Fruit fly (Drosophila melanogaster) whole organism, adult: ENCODE measurements around the gene CG6282.

Experiments
- CG11617 ChIP-seq: fragments of 200-800 bp; sonication (Bioruptor generic); optimal IDR thresholded peaks from 2 replicates; lab custom pipeline; 2017; ENCODE audit warnings: mild to moderate bottlenecking, missing biosample characterization, missing genetic modification reagents, missing genetic modification characterization
- CG12768 ChIP-seq: fragments of 200-800 bp; sonication (Bioruptor generic); optimal IDR thresholded peaks from 2 replicates; lab custom pipeline; 2017; ENCODE audit warnings: missing biosample characterization, missing genetic modification characterization, mild to moderate bottlenecking, moderate library complexity, missing genetic modification reagents
- CG14711 ChIP-seq: fragments of 200-800 bp; sonication (Bioruptor generic); optimal IDR thresholded peaks from 2 replicates; lab custom pipeline; 2018; ENCODE audit warnings: missing biosample characterization, mild to moderate bottlenecking, missing genetic modification characterization, moderate library complexity
- CG1620 ChIP-seq: fragments of 200-800 bp; sonication (Bioruptor generic); optimal IDR thresholded peaks from 2 replicates; lab custom pipeline; 2016; ENCODE audit warnings: missing biosample characterization, missing genetic modification characterization
- CG33017 ChIP-seq: fragments of 200-800 bp; sonication (Bioruptor generic); optimal IDR thresholded peaks from 2 replicates; lab custom pipeline; 2018; ENCODE audit warnings: missing biosample characterization, mild to moderate bottlenecking, missing genetic modification characterization, moderate library complexity
- CG5204 ChIP-seq: fragments of 200-800 bp; sonication (Bioruptor generic); optimal IDR thresholded peaks from 2 replicates; lab custom pipeline; 2016; ENCODE audit warnings: missing biosample characterization, missing genetic modification characterization
- CG7045 ChIP-seq: fragments of 200-800 bp; sonication (Bioruptor generic); optimal IDR thresholded peaks from 2 replicates; lab custom pipeline; 2017; ENCODE audit warnings: missing biosample characterization, mild to moderate bottlenecking, missing genetic modification characterization
- CG7101 ChIP-seq: fragments of 200-800 bp; sonication (Bioruptor generic); optimal IDR thresholded peaks from 2 replicates; lab custom pipeline; 2018; ENCODE audit warnings: missing biosample characterization, mild to moderate bottlenecking, missing genetic modification characterization, moderate library complexity
- Clk ChIP-seq: fragments of 200-800 bp; sonication (Bioruptor generic); optimal IDR thresholded peaks from 2 replicates; lab custom pipeline; 2017; ENCODE audit warnings: missing biosample characterization, missing genetic modification characterization
- Crg-1 ChIP-seq: fragments of 200-800 bp; sonication (Bioruptor generic); optimal IDR thresholded peaks from 2 replicates; lab custom pipeline; 2016; ENCODE audit warnings: missing biosample characterization, missing genetic modification characterization
- Hr96 ChIP-seq: fragments of 200-800 bp; sonication (Bioruptor generic); optimal IDR thresholded peaks from 2 replicates; lab custom pipeline; 2016; ENCODE audit warnings: missing biosample characterization, missing genetic modification characterization
- Mnt ChIP-seq: fragments of 200-800 bp; sonication (Bioruptor generic); optimal IDR thresholded peaks from 2 replicates; lab custom pipeline; 2016; ENCODE audit warnings: missing biosample characterization, mild to moderate bottlenecking, missing genetic modification characterization
- bab1 ChIP-seq: fragments of 200-800 bp; sonication (Bioruptor generic); optimal IDR thresholded peaks from 3 replicates; lab custom pipeline; 2019; ENCODE audit warnings: missing biosample characterization, mild to moderate bottlenecking, missing genetic modification characterization, moderate library complexity
- cic ChIP-seq: fragments of 200-800 bp; sonication (Bioruptor generic); optimal IDR thresholded peaks from 2 replicates; lab custom pipeline; 2017; ENCODE audit warnings: missing biosample characterization, mild to moderate bottlenecking, missing genetic modification characterization, moderate library complexity
- cnc ChIP-seq, 2 experiments: fragments of >200 bp; optimal IDR thresholded peaks; 2 replicates each; lab custom pipeline; 2017
- kay ChIP-seq: fragments of 200-800 bp; sonication (Bioruptor generic); peaks from one replicate; lab custom pipeline; 2016; ENCODE audit warnings: missing biosample characterization, missing genetic modification characterization, borderline replicate concordance
- ovo ChIP-seq: fragments of 200-800 bp; sonication (Bioruptor generic); optimal IDR thresholded peaks from 2 replicates; lab custom pipeline; 2016; ENCODE audit warnings: missing biosample characterization, missing genetic modification characterization
- pad ChIP-seq: fragments of 200-800 bp; sonication (Bioruptor generic); optimal IDR thresholded peaks from 3 replicates; lab custom pipeline; 2017; ENCODE audit warnings: missing biosample characterization, missing genetic modification characterization, mild to moderate bottlenecking, moderate library complexity, missing genetic modification reagents
- tj ChIP-seq: fragments of 200-800 bp; sonication (Bioruptor generic); optimal IDR thresholded peaks from 3 replicates; lab custom pipeline; 2017; ENCODE audit warnings: missing biosample characterization, mild to moderate bottlenecking, missing genetic modification characterization, moderate library complexity
- toe ChIP-seq: fragments of 200-800 bp; sonication (Bioruptor generic); optimal IDR thresholded peaks from 2 replicates; lab custom pipeline; 2016; ENCODE audit warnings: missing biosample characterization, missing genetic modification characterization

CG6282 gene

DNA sequence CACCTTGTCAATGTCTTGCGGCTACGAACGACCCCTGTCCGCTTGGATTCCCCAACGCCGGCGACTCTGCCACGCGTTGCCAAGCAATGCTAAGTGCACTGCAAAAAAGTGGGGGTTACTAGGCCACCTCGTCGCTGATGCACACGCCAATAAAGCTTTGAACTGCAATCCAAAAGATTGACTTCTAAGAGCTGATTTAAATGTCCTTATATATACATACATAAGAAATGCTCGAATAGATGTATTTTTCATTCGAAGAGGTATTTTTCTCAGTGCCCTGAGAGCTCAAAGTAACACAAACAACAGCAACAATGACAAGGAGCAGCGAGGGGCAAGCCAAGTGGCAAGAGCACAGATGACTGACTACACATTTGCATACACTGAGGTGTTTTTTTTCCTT is 3.0 kb downstream of the CG6282 start:
- no peak for TF ChIP-seq bab1
- TF ChIP-seq pad (GFP tag; lab: Kevin White, UChicago): no peak
- no peak for TF ChIP-seq CG33017
- no peak for TF ChIP-seq Crg-1 (GFP tag; lab: Kevin White, UChicago)
- peak; percentile 29 for TF ChIP-seq CG7045 (GFP tag; lab: Kevin White, UChicago)
- no peak for TF ChIP-seq CG14711 (tag; lab: Kevin White, UChicago)
- no peak for TF ChIP-seq Mnt (GFP tag; lab: Kevin White, UChicago)
- TF ChIP-seq ovo (GFP tag; lab: Kevin White, UChicago): no peak
- TF ChIP-seq CG11617 (GFP tag; lab: Kevin White, UChicago): no peak
- no peak for TF ChIP-seq cic (GFP tag; lab: Kevin White, UChicago)
- peak; percentile 17 for TF ChIP-seq CG5204 (GFP tag; lab: Kevin White, UChicago)
- no peak for TF ChIP-seq CG1620 (GFP tag; lab: Kevin White, UChicago)
- TF ChIP-seq toe (GFP tag; lab: Kevin White, UChicago): peak; percentile 2
- no peak for TF ChIP-seq Hr96 (GFP tag; lab: Kevin White, UChicago)
- no peak for TF ChIP-seq Clk
- TF ChIP-seq tj (GFP tag; lab: Kevin White, UChicago): no peak
- TF ChIP-seq CG12768 (GFP tag; lab: Kevin White, UChicago): no peak
- no peak for TF ChIP-seq cnc (optimal IDR thresholded peaks at IDR 0.05; lab: Kevin White, UChicago)

- TF ChIP-seq cnc (optimal IDR thresholded peaks at IDR 0.05; lab: Kevin White, UChicago): no peak
- no peak for TF ChIP-seq toe (GFP tag; lab: Kevin White, UChicago)
- TF ChIP-seq ovo (GFP tag; lab: Kevin White, UChicago): no peak
- TF ChIP-seq CG7045 (GFP tag; lab: Kevin White, UChicago): no peak
- TF ChIP-seq CG14711 (tag; lab: Kevin White, UChicago): no peak
- TF ChIP-seq bab1: no peak
- no peak for TF ChIP-seq CG5204 (GFP tag; lab: Kevin White, UChicago)
- TF ChIP-seq CG11617 (GFP tag; lab: Kevin White, UChicago): no peak
- no peak for TF ChIP-seq cic (GFP tag; lab: Kevin White, UChicago)
- TF ChIP-seq Hr96 (GFP tag; lab: Kevin White, UChicago): no peak
- no peak for TF ChIP-seq Clk
Observed at dm6 chr3L:8616935-8617334, 12.5 kb downstream of the CG6282 start, which contains the start of gene S-Lap1. Gene S-Lap1 (plus strand): TSS chr3L:8617235.

DNA sequence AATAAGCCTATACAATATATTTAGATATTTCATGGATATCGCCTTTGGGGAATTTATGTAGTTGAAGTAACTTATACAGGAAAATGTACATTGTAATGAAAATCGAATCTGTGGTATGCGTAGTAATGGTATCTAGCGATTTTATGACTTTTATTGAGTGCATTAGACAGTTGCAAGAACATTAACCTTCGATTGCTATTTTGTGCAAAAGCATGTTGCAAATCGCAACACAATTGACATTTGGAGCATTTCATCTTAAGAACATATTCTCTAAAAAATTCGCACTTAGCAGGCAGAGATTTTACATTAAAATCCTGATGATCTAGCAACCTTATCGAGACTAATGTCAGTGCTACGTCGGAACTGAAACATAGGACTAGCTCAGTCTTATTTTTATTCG is 15.1 kb downstream of the CG6282 start, which contains the start of gene S-Lap2:
TSS of gene S-Lap2 (plus strand) at position 301 of the 400 bp plus-strand sequence.
- TF ChIP-seq CG7045 (GFP tag; lab: Kevin White, UChicago) (no peak), pad (GFP tag; lab: Kevin White, UChicago) (no peak), kay (GFP tag; lab: Kevin White, UChicago) (no peak), CG11617 (GFP tag; lab: Kevin White, UChicago) (no peak), tj (GFP tag; lab: Kevin White, UChicago) (no peak), CG14711 (tag; lab: Kevin White, UChicago) (no peak), CG5204 (GFP tag; lab: Kevin White, UChicago) (no peak), cic (GFP tag; lab: Kevin White, UChicago) (no peak), Crg-1 (GFP tag; lab: Kevin White, UChicago) (no peak), Mnt (GFP tag; lab: Kevin White, UChicago) (no peak), cnc (optimal IDR thresholded peaks at IDR 0.05; lab: Kevin White, UChicago) (no peak), ovo (GFP tag; lab: Kevin White, UChicago) (no peak), Clk (no peak), CG7101 (tag; lab: Kevin White, UChicago) (no peak), Hr96 (GFP tag; lab: Kevin White, UChicago) (no peak), CG12768 (GFP tag; lab: Kevin White, UChicago) (no peak), toe (GFP tag; lab: Kevin White, UChicago) (no peak)

dm6 chr3L:8621465-8621864 is 17.0 kb downstream of the CG6282 start:
- TF ChIP-seq Clk: no peak
- TF ChIP-seq CG12768 (GFP tag; lab: Kevin White, UChicago): no peak
- TF ChIP-seq Mnt (GFP tag; lab: Kevin White, UChicago): no peak
- no peak for TF ChIP-seq CG14711 (tag; lab: Kevin White, UChicago)
- no peak for TF ChIP-seq bab1
- TF ChIP-seq CG33017: no peak
- TF ChIP-seq CG7101 (tag; lab: Kevin White, UChicago): no peak
- no peak for TF ChIP-seq cic (GFP tag; lab: Kevin White, UChicago)
- no peak for TF ChIP-seq CG11617 (GFP tag; lab: Kevin White, UChicago)
- TF ChIP-seq CG1620 (GFP tag; lab: Kevin White, UChicago): no peak
- TF ChIP-seq Crg-1 (GFP tag; lab: Kevin White, UChicago): no peak
- no peak for TF ChIP-seq tj (GFP tag; lab: Kevin White, UChicago)
- TF ChIP-seq kay (GFP tag; lab: Kevin White, UChicago): no peak
- no peak for TF ChIP-seq toe (GFP tag; lab: Kevin White, UChicago)
- TF ChIP-seq cnc (optimal IDR thresholded peaks at IDR 0.05; lab: Kevin White, UChicago): no peak
- TF ChIP-seq ovo (GFP tag; lab: Kevin White, UChicago): no peak
- no peak for TF ChIP-seq pad (GFP tag; lab: Kevin White, UChicago)
- TF ChIP-seq Hr96 (GFP tag; lab: Kevin White, UChicago): no peak

- TF ChIP-seq kay (GFP tag; lab: Kevin White, UChicago) (peak; percentile 7), CG7101 (tag; lab: Kevin White, UChicago) (no peak), bab1 (peak; percentile 23)
Observed at dm6 chr3L:8623702-8624421, 19.4 kb downstream of the CG6282 start, which contains the start of the genes GAPsec and Zasp66. Gene GAPsec (minus strand): TSS chr3L:8623901. Gene Zasp66 (plus strand): TSS chr3L:8624371.
